Fruit fly (Drosophila melanogaster) whole organism, prepupa: ENCODE results near the gene CG4829.
A peak's percentile ranks its signal among the peaks of the same experiment; 100 is the strongest.

ENCODE experiments used
- Blimp-1 ChIP-seq: fragments of 200-800 bp; sonication (Bioruptor generic); optimal IDR thresholded peaks from 3 replicates; lab custom pipeline; 2017; ENCODE audit warnings: missing biosample characterization, missing genetic modification characterization, mild to moderate bottlenecking, moderate library complexity, missing genetic modification reagents
- CG10631 ChIP-seq: fragments of 200-800 bp; sonication (Bioruptor generic); optimal IDR thresholded peaks from 2 replicates; lab custom pipeline; 2016; ENCODE audit warnings: missing biosample characterization, missing genetic modification characterization
- CG10669 ChIP-seq: fragments of 200-800 bp; sonication (Bioruptor generic); optimal IDR thresholded peaks from 3 replicates; lab custom pipeline; 2018; ENCODE audit warnings: missing biosample characterization, mild to moderate bottlenecking, missing genetic modification characterization, moderate library complexity
- CG11762 ChIP-seq: fragments of 200-800 bp; sonication (Bioruptor generic); optimal IDR thresholded peaks from 3 replicates; lab custom pipeline; 2016; ENCODE audit warnings: missing biosample characterization, missing genetic modification characterization; ENCODE audit not compliant: insufficient read depth
- CG11902 ChIP-seq: fragments of 200-800 bp; sonication (Bioruptor generic); optimal IDR thresholded peaks from 3 replicates; lab custom pipeline; 2016; ENCODE audit warnings: missing biosample characterization, missing genetic modification characterization
- CG15336 ChIP-seq: fragments of 200-800 bp; sonication (Bioruptor generic); IDR thresholded peaks from 2 replicates; pipeline ENCODE4 v1.3.6; 2022; ENCODE audit warnings: missing biosample characterization, missing genetic modification characterization
- CG1621 ChIP-seq: fragments of 200-800 bp; sonication (Bioruptor generic); optimal IDR thresholded peaks from 3 replicates; lab custom pipeline; 2018; ENCODE audit warnings: missing biosample characterization, mild to moderate bottlenecking, missing genetic modification characterization
- CG16779 ChIP-seq: fragments of 200-800 bp; sonication (Bioruptor generic); optimal IDR thresholded peaks from 3 replicates; lab custom pipeline; 2017; ENCODE audit warnings: missing biosample characterization, mild to moderate bottlenecking, missing genetic modification characterization
- CG31627 ChIP-seq: fragments of 200-800 bp; sonication (Bioruptor generic); optimal IDR thresholded peaks from 3 replicates; lab custom pipeline; 2016; ENCODE audit warnings: missing biosample characterization, missing genetic modification characterization
- CG32006 ChIP-seq: fragments of 200-800 bp; sonication (Bioruptor generic); optimal IDR thresholded peaks from 3 replicates; lab custom pipeline; 2017; ENCODE audit warnings: missing biosample characterization, mild to moderate bottlenecking, missing genetic modification characterization
- CG34406 ChIP-seq: fragments of 200-800 bp; sonication (Bioruptor generic); optimal IDR thresholded peaks from 3 replicates; lab custom pipeline; 2016; ENCODE audit warnings: missing biosample characterization, missing genetic modification characterization
- CG3919 ChIP-seq: fragments of 200-800 bp; sonication (Bioruptor generic); optimal IDR thresholded peaks from 3 replicates; lab custom pipeline; 2016; ENCODE audit warnings: missing biosample characterization, missing genetic modification characterization
- CG6163 ChIP-seq: fragments of 200-800 bp; sonication (Bioruptor generic); IDR thresholded peaks from 3 replicates; pipeline ENCODE4 v1.3.6; 2022; ENCODE audit warnings: missing biosample characterization, missing genetic modification characterization
- CG6808 ChIP-seq: fragments of 200-800 bp; sonication (Bioruptor generic); optimal IDR thresholded peaks from 3 replicates; lab custom pipeline; 2017; ENCODE audit warnings: missing biosample characterization, missing genetic modification characterization, mild to moderate bottlenecking, moderate library complexity, missing genetic modification reagents
- CG7368 ChIP-seq: fragments of 200-800 bp; sonication (Bioruptor generic); optimal IDR thresholded peaks from 3 replicates; lab custom pipeline; 2016; ENCODE audit warnings: missing biosample characterization, missing genetic modification characterization
- CG8119 ChIP-seq: fragments of 200-800 bp; sonication (Bioruptor generic); IDR thresholded peaks from 3 replicates; pipeline ENCODE4 v1.3.6; 2022; ENCODE audit warnings: missing biosample characterization, missing genetic modification characterization
- CG8319 ChIP-seq: fragments of 200-800 bp; sonication (Bioruptor generic); optimal IDR thresholded peaks from 3 replicates; lab custom pipeline; 2016; ENCODE audit warnings: missing biosample characterization, missing genetic modification characterization
- CG8632 ChIP-seq: fragments of 200-800 bp; sonication (Bioruptor generic); optimal IDR thresholded peaks from 3 replicates; lab custom pipeline; 2016; ENCODE audit warnings: missing biosample characterization, missing genetic modification characterization
- CG9139 ChIP-seq: fragments of 200-800 bp; sonication (Bioruptor generic); optimal IDR thresholded peaks from 3 replicates; lab custom pipeline; 2017; ENCODE audit warnings: missing biosample characterization, mild to moderate bottlenecking, missing genetic modification characterization
- Eip78C ChIP-seq: fragments of 200-800 bp; sonication (Bioruptor generic); peaks from one replicate; lab custom pipeline; 2016; ENCODE audit warnings: missing biosample characterization, missing genetic modification characterization
- Eip93F ChIP-seq: fragments of 200-800 bp; sonication (Bioruptor generic); optimal IDR thresholded peaks from 2 replicates; lab custom pipeline; 2016; ENCODE audit warnings: missing biosample characterization, mild to moderate bottlenecking, missing genetic modification characterization
- Ets21C ChIP-seq: fragments of 200-800 bp; sonication (Bioruptor generic); optimal IDR thresholded peaks from 3 replicates; lab custom pipeline; 2016; ENCODE audit warnings: missing biosample characterization, missing genetic modification characterization
- Gug ChIP-seq: fragments of 200-800 bp; sonication (Bioruptor generic); IDR thresholded peaks from 2 replicates; pipeline ENCODE4 v1.3.6; 2022; ENCODE audit warnings: missing biosample characterization, missing genetic modification characterization
- Hr39 ChIP-seq: fragments of 200-800 bp; sonication (Bioruptor generic); optimal IDR thresholded peaks from 2 replicates; lab custom pipeline; 2016; ENCODE audit warnings: missing biosample characterization, missing genetic modification characterization
- Lpt ChIP-seq: fragments of 200-800 bp; sonication (Bioruptor generic); optimal IDR thresholded peaks from 3 replicates; lab custom pipeline; 2016; ENCODE audit warnings: missing biosample characterization, missing genetic modification characterization
- Met ChIP-seq: fragments of 200-800 bp; sonication (Bioruptor generic); optimal IDR thresholded peaks from 3 replicates; lab custom pipeline; 2016; ENCODE audit warnings: missing biosample characterization, missing genetic modification characterization
- OdsH ChIP-seq: fragments of 200-800 bp; sonication (Bioruptor generic); optimal IDR thresholded peaks from 3 replicates; lab custom pipeline; 2016; ENCODE audit warnings: missing biosample characterization, missing genetic modification characterization
- Smox ChIP-seq: fragments of 200-800 bp; sonication (Bioruptor generic); optimal IDR thresholded peaks from 3 replicates; lab custom pipeline; 2016; ENCODE audit warnings: missing biosample characterization, missing genetic modification characterization
- Sox14 ChIP-seq: fragments of 200-800 bp; sonication (Bioruptor generic); optimal IDR thresholded peaks from 3 replicates; lab custom pipeline; 2016; ENCODE audit warnings: missing biosample characterization, missing genetic modification characterization
- acj6 ChIP-seq: fragments of 200-800 bp; sonication (Bioruptor generic); optimal IDR thresholded peaks from 3 replicates; lab custom pipeline; 2016; ENCODE audit warnings: missing biosample characterization, missing genetic modification characterization
- dac ChIP-seq: fragments of 200-800 bp; sonication (Bioruptor generic); optimal IDR thresholded peaks from 2 replicates; lab custom pipeline; 2017; ENCODE audit warnings: missing biosample characterization, mild to moderate bottlenecking, missing genetic modification characterization
- dsx ChIP-seq: fragments of 200-800 bp; optimal IDR thresholded peaks from 3 replicates; lab custom pipeline; 2019; ENCODE audit warnings: missing biosample characterization, mild to moderate bottlenecking, missing genetic modification characterization, moderate library complexity; ENCODE audit not compliant: poor library complexity, severe bottlenecking
- eg ChIP-seq: fragments of 200-800 bp; sonication (Bioruptor generic); IDR thresholded peaks from 3 replicates; pipeline ENCODE4 v1.3.6; 2022; ENCODE audit warnings: missing biosample characterization, missing genetic modification characterization
- fd59A ChIP-seq: fragments of 200-800 bp; sonication (Bioruptor generic); optimal IDR thresholded peaks from 2 replicates; lab custom pipeline; 2017; ENCODE audit warnings: missing biosample characterization, mild to moderate bottlenecking, missing genetic modification characterization, missing genetic modification reagents
- fd85E ChIP-seq: fragments of 200-800 bp; sonication (Bioruptor generic); optimal IDR thresholded peaks from 3 replicates; lab custom pipeline; 2016; ENCODE audit warnings: missing biosample characterization, missing genetic modification characterization
- fkh ChIP-seq: fragments of 200-800 bp; sonication (Bioruptor generic); optimal IDR thresholded peaks from 3 replicates; lab custom pipeline; 2017; ENCODE audit warnings: missing biosample characterization, mild to moderate bottlenecking, missing genetic modification characterization, moderate library complexity
- net ChIP-seq: fragments of 200-800 bp; sonication (Bioruptor generic); optimal IDR thresholded peaks from 3 replicates; lab custom pipeline; 2016; ENCODE audit warnings: missing biosample characterization, missing genetic modification characterization
- spab ChIP-seq: fragments of 200-800 bp; sonication (Bioruptor generic); optimal IDR thresholded peaks from 2 replicates; lab custom pipeline; 2017; ENCODE audit warnings: missing biosample characterization, mild to moderate bottlenecking, missing genetic modification characterization, missing genetic modification reagents
- ss ChIP-seq, 2 experiments: fragments of 200-800 bp; sonication (Bioruptor generic); optimal IDR thresholded peaks; 2 replicates in 1 of 2; 3 replicates in 1 of 2; lab custom pipeline; 2017 to 2018; ENCODE audit warnings: mild to moderate bottlenecking in 2 of 2, missing biosample characterization in 2 of 2, missing genetic modification characterization in 2 of 2, moderate library complexity in 1 of 2
- svp ChIP-seq: fragments of 200-800 bp; sonication (Bioruptor generic); peaks from one replicate; lab custom pipeline; 2016; ENCODE audit warnings: missing biosample characterization, missing genetic modification characterization
- topi ChIP-seq: fragments of 200-800 bp; sonication (Bioruptor generic); optimal IDR thresholded peaks from 3 replicates; lab custom pipeline; 2016; ENCODE audit warnings: missing biosample characterization, missing genetic modification characterization
- vri ChIP-seq: fragments of 200-800 bp; sonication (Bioruptor generic); optimal IDR thresholded peaks from 3 replicates; lab custom pipeline; 2016; ENCODE audit warnings: missing biosample characterization, mild to moderate bottlenecking, missing genetic modification characterization

The CG4829 gene

dm6 chrX:16766868-16767431 lies 44.5 kb upstream of the CG4829 start:
- TF ChIP-seq ss (GFP tag; optimal IDR thresholded peaks at IDR 0.05; lab: Kevin White, UChicago) (peak in 1 of 2 experiments; percentile 33), CG7368 (no peak), dsx (GFP tag; lab: Kevin White, UChicago) (no peak), vri (no peak), fd59A (GFP tag; lab: Kevin White, UChicago) (no peak), Eip78C (peak; percentile 39), fd85E (no peak), topi (no peak), CG15336 (GFP tag; lab: Robert Waterston, UW) (0 out of 2 replicates have a peak, but pooled peaks have one; percentile 26), CG31627 (no peak), Smox (GFP tag; lab: Kevin White, UChicago) (no peak), CG6163 (GFP tag; lab: Robert Waterston, UW) (0 out of 3 replicates have a peak, but pooled peaks have one; percentile 16), net (GFP tag; lab: Kevin White, UChicago) (no peak), eg (GFP tag; lab: Robert Waterston, UW) (0 out of 3 replicates have a peak, but pooled peaks have one; percentile 9), svp (GFP tag; lab: Kevin White, UChicago) (peak; percentile 45), CG9139 (GFP tag; lab: Kevin White, UChicago) (no peak), Gug (no peak), Blimp-1 (GFP tag; lab: Kevin White, UChicago) (no peak), CG10669 (GFP tag; lab: Kevin White, UChicago) (no peak)

dm6 chrX:16768770-16769169 lies 42.7 kb upstream of the CG4829 start:
- peak; percentile 54 for TF ChIP-seq Eip78C
- no peak for TF ChIP-seq svp (GFP tag; lab: Kevin White, UChicago)
- TF ChIP-seq CG32006 (GFP tag; lab: Kevin White, UChicago) = peak; percentile 39

- TF ChIP-seq eg (GFP tag; lab: Robert Waterston, UW) = peak; percentile 86
- TF ChIP-seq Met (GFP tag; lab: Kevin White, UChicago) = peak; percentile 39
- no peak for TF ChIP-seq CG16779 (tag; lab: Kevin White, UChicago)
- TF ChIP-seq net (GFP tag; lab: Kevin White, UChicago) = peak; percentile 35
- peak; percentile 55 for TF ChIP-seq spab
- TF ChIP-seq CG6808 (GFP tag; lab: Kevin White, UChicago) = peak; percentile 69
- TF ChIP-seq Eip78C = peak; percentile 91
- TF ChIP-seq CG6163 (GFP tag; lab: Robert Waterston, UW) = peak; percentile 92
- TF ChIP-seq dsx (GFP tag; lab: Kevin White, UChicago) = peak; percentile 63
- peak; percentile 78 for TF ChIP-seq Gug
- peak; percentile 49 for TF ChIP-seq CG7368
- peak; percentile 41 for TF ChIP-seq CG34406 (GFP tag; lab: Kevin White, UChicago)
- peak; percentile 64; the same call in 2 of the 3 replicates for TF ChIP-seq CG8119 (GFP tag; lab: Robert Waterston, UW)
- TF ChIP-seq Eip93F (GFP tag; lab: Kevin White, UChicago) = no peak
- peak; percentile 16 for TF ChIP-seq CG11902
- no peak for TF ChIP-seq vri
- no peak for TF ChIP-seq dac
- peak; percentile 58 for TF ChIP-seq CG11762 (GFP tag; lab: Kevin White, UChicago)
- peak; percentile 50 for TF ChIP-seq OdsH (GFP tag; lab: Kevin White, UChicago)
- TF ChIP-seq Sox14 (GFP tag; lab: Kevin White, UChicago) = peak; percentile 27
- no peak for TF ChIP-seq CG9139 (GFP tag; lab: Kevin White, UChicago)
- TF ChIP-seq CG8632 = peak; percentile 2
- peak; percentile 25 for TF ChIP-seq Hr39
- peak; percentile 22 for TF ChIP-seq Lpt (GFP tag; lab: Kevin White, UChicago)
- TF ChIP-seq Smox (GFP tag; lab: Kevin White, UChicago) = no peak
- TF ChIP-seq fkh = no peak
- TF ChIP-seq CG1621 (tag; lab: Kevin White, UChicago) = peak; percentile 37
- TF ChIP-seq Ets21C = no peak
- peak; percentile 51 for TF ChIP-seq acj6
- TF ChIP-seq CG3919 (GFP tag; lab: Kevin White, UChicago) = peak; percentile 70
- TF ChIP-seq ss (GFP tag; optimal IDR thresholded peaks at IDR 0.05; lab: Kevin White, UChicago) = peak; percentile 70 to 82
- peak; percentile 65 for TF ChIP-seq CG10631 (GFP tag; lab: Kevin White, UChicago)
- peak; percentile 48 for TF ChIP-seq CG8319
- TF ChIP-seq CG31627 = peak; percentile 20
- no peak for TF ChIP-seq fd85E
Observed at dm6 chrX:16772882-16773827, 38.3 kb upstream of the CG4829 start.
